Fruit fly (Drosophila melanogaster): Measurements from ENCODE around the gene CG12194.

CG12194 gene

DNA sequence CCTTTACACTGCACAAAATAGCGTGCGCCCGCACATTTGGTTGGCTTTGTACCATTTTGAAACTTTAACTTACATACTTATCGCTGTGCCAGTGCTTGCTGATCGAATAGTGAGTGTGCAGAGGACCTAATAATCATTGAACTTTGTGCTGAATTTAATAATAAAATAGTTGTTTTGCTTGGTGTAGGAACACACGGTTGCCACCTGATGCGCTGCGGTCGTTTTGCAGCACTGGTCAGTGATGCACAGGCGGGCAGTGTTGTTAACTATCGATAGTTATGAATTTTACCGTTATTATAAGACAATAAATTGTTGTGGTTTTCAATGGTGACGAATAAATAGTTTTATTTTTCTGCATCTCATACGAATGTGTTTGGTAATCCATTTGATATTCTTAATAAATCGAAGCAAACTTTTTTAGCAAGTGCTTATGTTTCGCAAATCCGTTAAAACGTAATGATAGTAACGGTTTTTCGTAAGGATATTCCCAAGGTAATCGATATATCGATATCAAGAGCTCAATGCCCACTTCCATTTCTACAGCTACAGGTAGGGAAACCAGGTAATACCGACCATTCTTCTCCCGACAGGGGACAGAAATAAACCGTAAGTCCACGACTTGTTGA lies at the start of gene CG12194, which contains the start of gene tank:
Gene CG12194, plus strand, starts transcription at position 576 of the 626 bp plus-strand sequence.
Gene tank, minus strand, starts transcription at position 228 of the 626 bp plus-strand sequence.
- TF ChIP-seq kay (GFP tag; ENCODE audit: borderline replicate concordance) (no peak), CG5204 (GFP tag; optimal IDR thresholded peaks at IDR 0.05) (peak; percentile 95), Hr96 (GFP tag; optimal IDR thresholded peaks at IDR 0.05) (peak; percentile 88), CG12768 (GFP tag; optimal IDR thresholded peaks at IDR 0.05) (peak; percentile 95), Crg-1 (GFP tag; optimal IDR thresholded peaks at IDR 0.05) (peak; percentile 90), cic (GFP tag; optimal IDR thresholded peaks at IDR 0.05) (peak; percentile 26), toe (GFP tag; optimal IDR thresholded peaks at IDR 0.05) (peak; percentile 90), tj (GFP tag; optimal IDR thresholded peaks at IDR 0.05) (peak; percentile 69), Clk (GFP tag; optimal IDR thresholded peaks at IDR 0.05) (peak; percentile 90), bab1 (GFP tag; optimal IDR thresholded peaks at IDR 0.05) (peak; percentile 94), Mnt (GFP tag; optimal IDR thresholded peaks at IDR 0.05) (peak; percentile 88), CG14711 (tag; optimal IDR thresholded peaks at IDR 0.05) (peak; percentile 92), CG7101 (tag; optimal IDR thresholded peaks at IDR 0.05) (peak; percentile 92), CG7045 (GFP tag; optimal IDR thresholded peaks at IDR 0.05) (peak; percentile 94), ovo (GFP tag; optimal IDR thresholded peaks at IDR 0.05) (peak; percentile 92), cnc (optimal IDR thresholded peaks at IDR 0.05) (no peak), CG33017 (tag; optimal IDR thresholded peaks at IDR 0.05) (peak; percentile 94), CG11617 (GFP tag; optimal IDR thresholded peaks at IDR 0.05) (peak; percentile 89), pad (GFP tag; optimal IDR thresholded peaks at IDR 0.05) (peak; percentile 81), CG1620 (GFP tag; optimal IDR thresholded peaks at IDR 0.05) (peak; percentile 92)

DNA sequence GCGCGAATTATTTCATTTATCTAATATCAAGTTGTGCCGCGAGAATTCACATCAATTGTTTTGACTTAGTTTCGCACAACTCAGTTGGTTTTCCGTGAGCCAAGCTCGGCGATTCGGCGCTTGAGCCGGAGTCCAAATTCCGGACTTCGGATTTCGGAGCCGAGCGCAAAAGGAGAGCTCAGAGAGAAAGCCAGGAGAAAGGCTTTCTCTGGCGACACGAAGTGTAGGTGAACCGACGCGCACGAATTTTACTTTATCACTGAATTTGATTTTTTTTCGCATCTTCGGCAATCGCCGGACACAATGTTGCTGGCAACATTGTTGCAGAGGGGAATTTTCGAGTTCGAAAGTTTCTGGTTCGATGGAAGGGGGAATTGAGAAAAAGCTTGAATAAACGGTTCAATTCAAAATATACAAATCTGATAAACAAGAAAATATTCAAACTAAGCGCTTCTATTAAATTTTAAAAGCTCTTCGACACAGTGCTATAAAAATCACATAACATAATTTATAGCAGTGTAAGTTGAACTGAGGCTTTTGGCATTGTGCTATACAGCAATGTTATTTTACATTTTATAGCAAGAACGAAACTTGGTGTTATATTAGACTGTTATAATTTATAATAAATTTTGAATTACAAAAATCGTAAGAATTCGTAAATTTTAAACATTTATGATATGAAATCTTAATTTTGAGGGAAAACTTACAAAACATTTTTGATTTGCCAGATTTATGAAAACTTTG lies 44.2 kb upstream of the CG12194 start, which contains the start of gene fipi:
Gene fipi, minus strand, starts transcription at position 265 of the 744 bp plus-strand sequence.
- no peak for TF ChIP-seq Clk (GFP tag; optimal IDR thresholded peaks at IDR 0.05)
- no peak for TF ChIP-seq bab1 (GFP tag; optimal IDR thresholded peaks at IDR 0.05)
- no peak for TF ChIP-seq CG7045 (GFP tag; optimal IDR thresholded peaks at IDR 0.05)
- TF ChIP-seq Crg-1 (GFP tag; optimal IDR thresholded peaks at IDR 0.05) = no peak
- no peak for TF ChIP-seq Hr96 (GFP tag; optimal IDR thresholded peaks at IDR 0.05)
- no peak for TF ChIP-seq CG14711 (tag; optimal IDR thresholded peaks at IDR 0.05)
- no peak for TF ChIP-seq CG1620 (GFP tag; optimal IDR thresholded peaks at IDR 0.05)
- TF ChIP-seq Mnt (GFP tag; optimal IDR thresholded peaks at IDR 0.05) = no peak
- TF ChIP-seq CG11617 (GFP tag; optimal IDR thresholded peaks at IDR 0.05) = no peak
- peak; percentile 96 for TF ChIP-seq pad (GFP tag; optimal IDR thresholded peaks at IDR 0.05)
- TF ChIP-seq ovo (GFP tag; optimal IDR thresholded peaks at IDR 0.05) = no peak
- TF ChIP-seq CG7101 (tag; optimal IDR thresholded peaks at IDR 0.05) = no peak
- no peak for TF ChIP-seq toe (GFP tag; optimal IDR thresholded peaks at IDR 0.05)
- TF ChIP-seq kay (GFP tag; ENCODE audit: borderline replicate concordance) = peak; percentile 93
- TF ChIP-seq CG12768 (GFP tag; optimal IDR thresholded peaks at IDR 0.05) = no peak
- TF ChIP-seq cic (GFP tag; optimal IDR thresholded peaks at IDR 0.05) = no peak

DNA sequence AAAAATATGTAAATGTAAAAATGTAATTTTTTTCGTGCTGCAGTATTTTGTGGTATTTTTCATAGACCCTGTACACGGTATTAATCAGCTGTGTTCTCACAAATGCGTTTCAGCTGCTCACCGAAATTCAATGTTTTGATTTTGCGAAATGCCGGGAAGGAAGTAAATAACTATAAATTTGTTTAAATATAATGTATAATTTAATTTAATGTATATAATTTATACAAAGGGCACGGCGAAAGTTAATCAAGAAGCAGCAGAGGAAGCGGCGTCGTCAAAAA lies 43.7 kb upstream of the CG12194 start, which contains the start of gene CG3294:
Gene CG3294, plus strand, starts transcription at position 26 of the 281 bp plus-strand sequence.
- TF ChIP-seq Clk (GFP tag; optimal IDR thresholded peaks at IDR 0.05) (no peak), kay (GFP tag; ENCODE audit: borderline replicate concordance) (no peak), CG7045 (GFP tag; optimal IDR thresholded peaks at IDR 0.05) (no peak), CG1620 (GFP tag; optimal IDR thresholded peaks at IDR 0.05) (no peak), Mnt (GFP tag; optimal IDR thresholded peaks at IDR 0.05) (no peak), pad (GFP tag; optimal IDR thresholded peaks at IDR 0.05) (no peak), ovo (GFP tag; optimal IDR thresholded peaks at IDR 0.05) (no peak), CG33017 (tag; optimal IDR thresholded peaks at IDR 0.05) (no peak), CG14711 (tag; optimal IDR thresholded peaks at IDR 0.05) (no peak), toe (GFP tag; optimal IDR thresholded peaks at IDR 0.05) (no peak), CG7101 (tag; optimal IDR thresholded peaks at IDR 0.05) (no peak)

DNA sequence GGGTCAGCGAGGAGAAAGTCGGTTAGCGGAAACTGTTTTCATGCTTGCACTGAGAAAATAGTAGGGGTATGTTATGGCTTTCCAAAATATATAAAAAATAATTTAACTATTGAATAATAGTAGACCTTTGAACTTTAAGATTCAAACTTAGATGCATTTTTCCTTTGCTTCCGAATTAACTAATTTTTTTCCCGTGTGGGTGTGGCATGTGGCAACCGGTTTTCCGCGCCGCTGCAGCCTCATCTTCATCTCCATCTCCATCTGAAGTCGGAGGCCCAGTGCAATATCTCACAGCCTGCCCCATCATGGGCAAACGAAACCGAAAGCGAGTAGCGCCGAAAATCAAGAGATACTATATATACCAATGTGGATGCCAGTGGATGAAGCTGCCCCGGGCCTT lies 40.5 kb upstream of the CG12194 start:
- TF ChIP-seq bab1 (GFP tag; optimal IDR thresholded peaks at IDR 0.05) = no peak
- TF ChIP-seq cnc (optimal IDR thresholded peaks at IDR 0.05) = no peak
- TF ChIP-seq CG5204 (GFP tag; optimal IDR thresholded peaks at IDR 0.05) = no peak
- TF ChIP-seq tj (GFP tag; optimal IDR thresholded peaks at IDR 0.05) = no peak
- no peak for TF ChIP-seq CG1620 (GFP tag; optimal IDR thresholded peaks at IDR 0.05)
- no peak for TF ChIP-seq toe (GFP tag; optimal IDR thresholded peaks at IDR 0.05)
- TF ChIP-seq Hr96 (GFP tag; optimal IDR thresholded peaks at IDR 0.05) = no peak
- TF ChIP-seq Crg-1 (GFP tag; optimal IDR thresholded peaks at IDR 0.05) = no peak
- TF ChIP-seq Mnt (GFP tag; optimal IDR thresholded peaks at IDR 0.05) = no peak

DNA sequence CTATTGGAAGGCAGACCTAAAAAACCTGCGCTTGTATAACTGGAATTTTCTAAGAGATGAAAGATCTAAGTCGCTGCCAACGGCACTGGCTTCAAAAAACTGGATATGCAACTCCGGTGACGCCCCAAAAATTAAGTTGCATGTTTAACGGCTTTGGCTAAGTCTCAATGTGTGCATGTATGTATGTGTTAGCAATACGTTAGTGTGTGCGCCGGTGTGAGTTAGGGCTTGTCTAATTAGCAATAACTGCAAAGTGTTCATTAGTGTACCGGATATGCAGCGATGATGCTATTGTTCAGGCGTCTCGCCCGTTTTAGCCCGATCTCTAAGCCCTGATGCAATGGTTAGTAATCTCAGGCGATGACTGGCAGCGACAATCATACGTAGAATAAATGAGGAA lies 39.3 kb upstream of the CG12194 start:
- TF ChIP-seq CG33017 (tag; optimal IDR thresholded peaks at IDR 0.05) = no peak
- no peak for TF ChIP-seq bab1 (GFP tag; optimal IDR thresholded peaks at IDR 0.05)
- TF ChIP-seq CG14711 (tag; optimal IDR thresholded peaks at IDR 0.05) = no peak
- no peak for TF ChIP-seq pad (GFP tag; optimal IDR thresholded peaks at IDR 0.05)
- no peak for TF ChIP-seq Mnt (GFP tag; optimal IDR thresholded peaks at IDR 0.05)
- TF ChIP-seq CG7045 (GFP tag; optimal IDR thresholded peaks at IDR 0.05) = no peak
- TF ChIP-seq Crg-1 (GFP tag; optimal IDR thresholded peaks at IDR 0.05) = no peak
- no peak for TF ChIP-seq cic (GFP tag; optimal IDR thresholded peaks at IDR 0.05)
- TF ChIP-seq CG5204 (GFP tag; optimal IDR thresholded peaks at IDR 0.05) = no peak
- TF ChIP-seq ovo (GFP tag; optimal IDR thresholded peaks at IDR 0.05) = no peak
- no peak for TF ChIP-seq kay (GFP tag; ENCODE audit: borderline replicate concordance)
- no peak for TF ChIP-seq CG12768 (GFP tag; optimal IDR thresholded peaks at IDR 0.05)
- TF ChIP-seq CG11617 (GFP tag; optimal IDR thresholded peaks at IDR 0.05) = no peak

DNA sequence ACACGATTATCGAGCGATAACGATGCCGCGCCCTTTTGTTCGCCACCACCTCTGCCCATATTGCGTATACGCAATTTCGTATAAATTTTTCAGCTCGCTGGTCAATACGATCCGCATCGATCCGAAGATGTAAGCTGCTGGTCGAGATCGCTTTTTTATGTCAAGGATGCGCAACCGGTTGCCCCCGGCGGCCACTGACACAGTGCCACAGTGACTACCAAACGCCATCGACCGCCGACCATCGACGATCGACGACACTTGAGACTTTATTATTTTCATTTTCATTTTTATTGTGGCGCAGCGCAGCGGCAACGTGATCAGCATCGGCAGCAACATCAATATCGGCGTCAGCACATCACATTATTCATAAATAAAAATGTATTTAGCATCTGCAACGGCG lies 38.1 kb upstream of the CG12194 start:
- TF ChIP-seq CG14711 (tag; optimal IDR thresholded peaks at IDR 0.05) (no peak), cic (GFP tag; optimal IDR thresholded peaks at IDR 0.05) (no peak), Crg-1 (GFP tag; optimal IDR thresholded peaks at IDR 0.05) (no peak), ovo (GFP tag; optimal IDR thresholded peaks at IDR 0.05) (no peak), CG33017 (tag; optimal IDR thresholded peaks at IDR 0.05) (no peak), CG7045 (GFP tag; optimal IDR thresholded peaks at IDR 0.05) (no peak), kay (GFP tag; ENCODE audit: borderline replicate concordance) (no peak), cnc (optimal IDR thresholded peaks at IDR 0.05) (no peak), CG5204 (GFP tag; optimal IDR thresholded peaks at IDR 0.05) (no peak), Hr96 (GFP tag; optimal IDR thresholded peaks at IDR 0.05) (no peak), Clk (GFP tag; optimal IDR thresholded peaks at IDR 0.05) (no peak), CG1620 (GFP tag; optimal IDR thresholded peaks at IDR 0.05) (no peak)
